Worm (Caenorhabditis elegans): ENCODE results near the gene C14H10.2.

C14H10.2 gene

DNA sequence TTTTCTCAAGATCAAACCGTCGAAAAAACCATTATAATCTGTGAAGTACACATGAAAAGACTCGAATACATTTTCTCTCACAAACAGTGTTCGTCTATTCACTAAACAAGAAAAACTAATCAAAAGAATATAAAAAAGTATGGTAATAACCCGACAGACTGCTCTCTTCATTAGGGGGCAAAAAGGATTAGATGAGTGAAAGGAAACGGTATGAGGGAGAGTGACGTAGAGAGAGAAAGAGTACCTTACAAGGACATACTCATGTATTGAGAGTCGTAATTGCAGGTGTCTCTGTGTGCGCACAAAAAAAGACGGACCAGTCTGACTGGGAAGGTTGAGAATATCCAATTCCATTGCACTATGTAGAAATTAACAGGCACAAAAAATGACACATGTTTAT lies 3.0 kb downstream of the C14H10.2 start:
- TF ChIP-seq ceh-9 (tag; optimal IDR thresholded peaks at IDR 0.05), result no peak

DNA sequence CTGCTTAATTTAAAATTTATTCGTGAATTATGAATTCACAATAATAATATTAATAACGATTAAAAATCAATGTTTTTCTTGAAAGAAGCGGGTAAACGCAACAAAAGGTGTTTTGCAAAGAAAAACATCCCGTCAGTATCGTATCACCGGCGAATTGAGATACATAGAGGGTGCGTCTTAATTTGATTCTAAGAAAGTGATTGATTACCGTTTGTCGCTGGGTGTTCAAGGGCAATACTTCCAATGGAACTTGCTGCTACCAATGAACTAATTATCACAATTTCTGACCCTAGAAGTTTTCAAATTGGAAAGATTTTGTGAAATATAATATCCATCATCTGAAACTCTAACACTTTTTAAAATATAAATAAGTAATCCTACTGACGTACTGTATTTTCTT lies 7.1 kb downstream of the C14H10.2 start:
- no peak for TF ChIP-seq egl-5 (tag; optimal IDR thresholded peaks at IDR 0.05)
- TF ChIP-seq elt-3 (tag; optimal IDR thresholded peaks at IDR 0.05), result peak in 1 of 3 experiments; percentile 43
- TF ChIP-seq lin-39 (tag; optimal IDR thresholded peaks at IDR 0.05), result peak; percentile 45
- no peak for TF ChIP-seq tbx-2 (tag; optimal IDR thresholded peaks at IDR 0.05)
- TF ChIP-seq nhr-23 (tag; optimal IDR thresholded peaks at IDR 0.05), result peak; percentile 32
- TF ChIP-seq nhr-28 (tag; optimal IDR thresholded peaks at IDR 0.05), result no peak
- no peak for TF ChIP-seq pqm-1 (tag; optimal IDR thresholded peaks at IDR 0.05)
- TF ChIP-seq ceh-9 (tag; optimal IDR thresholded peaks at IDR 0.05), result no peak
- TF ChIP-seq nhr-25 (tag; optimal IDR thresholded peaks at IDR 0.05), result peak; percentile 61

DNA sequence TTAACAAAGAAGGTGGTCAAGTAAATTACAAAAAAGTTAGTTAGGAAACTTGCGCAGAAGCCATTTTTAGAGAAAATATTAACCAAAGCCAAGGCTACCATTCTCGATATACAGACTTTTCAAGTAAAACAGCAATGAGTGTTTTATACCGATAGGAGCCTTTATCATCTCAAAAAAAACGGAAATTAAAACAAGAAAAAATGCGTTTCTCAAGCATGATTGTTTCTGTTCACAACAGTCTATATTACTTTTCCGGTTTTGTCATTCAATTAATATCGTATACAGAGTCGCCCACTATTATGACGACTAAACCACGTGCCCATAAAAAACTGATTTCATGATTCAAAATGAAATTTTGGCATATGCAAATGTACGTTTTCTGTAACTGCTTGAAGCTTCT lies 11.7 kb downstream of the C14H10.2 start, which contains the start of gene str-74:
TSS of gene str-74 (minus strand) at position 101 of the 400 bp plus-strand sequence.
- TF ChIP-seq zag-1 (tag; optimal IDR thresholded peaks at IDR 0.05) (no peak), nhr-67 (tag; optimal IDR thresholded peaks at IDR 0.05) (no peak), lin-39 (tag; optimal IDR thresholded peaks at IDR 0.05) (no peak), egl-5 (tag; optimal IDR thresholded peaks at IDR 0.05) (no peak), pha-4 (tag; optimal IDR thresholded peaks at IDR 0.05) (no peak), nhr-43 (tag; optimal IDR thresholded peaks at IDR 0.05; ENCODE audit: poor library complexity, severe bottlenecking) (no peak), unc-39 (tag; optimal IDR thresholded peaks at IDR 0.05) (no peak), fkh-10 (GFP tag; optimal IDR thresholded peaks at IDR 0.05) (no peak), ztf-4 (tag; optimal IDR thresholded peaks at IDR 0.05) (no peak), R02D3.7 (tag; optimal IDR thresholded peaks at IDR 0.05) (no peak), nhr-23 (tag; optimal IDR thresholded peaks at IDR 0.05) (no peak), aly-2 (tag; optimal IDR thresholded peaks at IDR 0.05) (no peak), fos-1 (tag; optimal IDR thresholded peaks at IDR 0.05) (no peak), elt-3 (tag; optimal IDR thresholded peaks at IDR 0.05) (no peak), fkh-2 (tag; optimal IDR thresholded peaks at IDR 0.05) (no peak)

DNA sequence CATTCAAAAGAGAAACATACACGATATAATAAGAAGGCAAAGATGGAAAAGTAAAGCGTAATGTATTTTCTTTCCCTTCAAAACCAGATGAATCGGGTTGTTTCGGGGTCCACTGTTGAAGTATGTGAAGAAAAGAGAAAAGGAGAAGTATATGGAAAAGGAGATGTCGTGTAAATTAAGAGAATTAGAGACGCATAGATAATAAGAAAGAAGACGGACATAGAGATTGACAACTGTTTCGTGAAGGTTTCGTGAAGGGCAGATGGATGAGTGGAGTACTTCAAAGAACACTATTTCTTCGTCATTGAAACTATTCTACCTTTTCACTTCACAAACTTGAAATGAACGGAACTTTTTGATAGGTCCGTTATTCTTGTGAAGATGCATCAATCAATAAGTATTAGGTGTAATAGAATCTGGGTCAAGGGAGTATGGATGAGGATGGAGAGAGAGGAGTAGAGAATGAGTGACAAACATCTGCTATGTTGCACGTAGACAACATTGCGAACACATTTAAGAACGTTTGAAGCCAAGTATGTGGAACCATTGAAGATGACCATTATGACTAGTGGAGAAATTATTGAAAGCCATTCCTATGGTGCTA lies 14.4 kb downstream of the C14H10.2 start:
- peak; percentile 39 for TF ChIP-seq ceh-28 (tag; optimal IDR thresholded peaks at IDR 0.05)
- TF ChIP-seq nfya-1 (tag; optimal IDR thresholded peaks at IDR 0.05; ENCODE audit: insufficient read depth), result peak; percentile 36
- no peak for TF ChIP-seq egl-5 (tag; optimal IDR thresholded peaks at IDR 0.05)
- TF ChIP-seq nhr-25 (tag; optimal IDR thresholded peaks at IDR 0.05), result peak; percentile 85
- no peak for TF ChIP-seq nhr-12 (tag; optimal IDR thresholded peaks at IDR 0.05)
- no peak for TF ChIP-seq unc-39 (tag; optimal IDR thresholded peaks at IDR 0.05)
- no peak for TF ChIP-seq nhr-43 (tag; optimal IDR thresholded peaks at IDR 0.05; ENCODE audit: poor library complexity, severe bottlenecking)
- TF ChIP-seq nhr-23 (tag; optimal IDR thresholded peaks at IDR 0.05), result peak; percentile 73
- no peak for TF ChIP-seq ceh-82 (tag; optimal IDR thresholded peaks at IDR 0.05)
- TF ChIP-seq unc-62 (GFP tag; optimal IDR thresholded peaks at IDR 0.05), result peak; percentile 62

DNA sequence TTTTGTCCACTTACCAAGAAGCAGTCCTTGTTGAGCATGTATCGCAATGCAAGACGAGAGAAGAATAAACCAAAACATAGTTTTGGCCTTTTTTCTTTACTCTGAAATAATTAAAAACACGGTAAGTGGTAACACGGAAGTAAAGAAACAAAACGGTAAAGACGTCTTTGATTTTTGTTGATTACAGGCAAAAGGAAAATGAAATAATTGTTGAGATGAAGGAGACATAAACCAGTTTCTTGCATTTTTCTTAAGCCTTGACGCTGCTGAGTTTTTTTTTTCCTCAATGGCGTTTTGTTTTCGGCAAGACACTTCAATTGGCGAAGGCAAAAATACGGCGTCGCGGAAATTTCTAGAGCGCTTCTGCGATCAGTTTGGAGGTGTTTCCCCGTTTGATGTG lies 15.8 kb downstream of the C14H10.2 start, which contains the start of gene zipt-13:
TSS of gene zipt-13 (minus strand) at position 101 of the 400 bp plus-strand sequence.
- TF ChIP-seq nfya-1 (tag; optimal IDR thresholded peaks at IDR 0.05; ENCODE audit: insufficient read depth), result peak; percentile 17
- TF ChIP-seq nhr-12 (tag; optimal IDR thresholded peaks at IDR 0.05), result no peak
- no peak for TF ChIP-seq zag-1 (tag; optimal IDR thresholded peaks at IDR 0.05)
- no peak for TF ChIP-seq nhr-77 (tag; optimal IDR thresholded peaks at IDR 0.05)
- TF ChIP-seq nhr-25 (tag; optimal IDR thresholded peaks at IDR 0.05), result peak; percentile 74

DNA sequence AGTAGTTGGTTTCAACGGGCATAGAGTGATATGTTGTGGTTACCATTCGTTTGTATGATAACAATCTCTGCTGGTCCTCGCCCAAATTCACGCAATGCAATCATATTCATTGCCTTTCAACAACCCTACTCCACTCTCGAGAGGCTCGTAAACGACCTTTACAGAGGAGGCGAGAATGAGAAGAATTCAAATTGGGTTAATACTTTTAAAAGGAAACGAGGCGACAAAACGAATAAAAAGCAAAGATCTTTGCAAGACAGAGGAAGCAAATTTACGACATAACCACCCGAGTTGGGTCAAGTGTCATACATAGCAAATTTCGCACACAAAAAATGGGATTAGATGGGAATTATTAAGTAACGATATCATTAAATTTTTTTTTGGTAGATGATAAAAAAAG lies 20.3 kb downstream of the C14H10.2 start:
- TF ChIP-seq tbx-2 (tag; optimal IDR thresholded peaks at IDR 0.05) (no peak), nhr-23 (tag; optimal IDR thresholded peaks at IDR 0.05) (peak; percentile 2)

DNA sequence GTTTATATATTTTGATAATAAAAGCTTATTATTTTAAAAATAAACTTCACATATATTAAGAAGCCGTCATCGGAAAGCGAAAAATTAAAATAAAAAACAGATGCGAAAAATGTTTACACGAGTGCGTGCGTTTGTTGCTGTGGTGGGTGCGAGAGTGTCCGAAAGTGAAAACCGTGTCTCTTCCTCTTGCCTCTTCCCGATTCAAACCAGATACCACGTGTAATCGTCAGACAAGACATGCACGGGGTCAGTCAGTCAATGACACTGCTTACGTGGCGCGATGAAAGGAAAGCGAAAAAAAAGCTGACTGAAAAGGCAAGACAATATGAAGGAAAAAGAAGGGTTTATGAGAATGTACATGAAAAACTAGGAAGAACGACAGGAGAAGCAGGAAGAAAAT lies 21.8 kb downstream of the C14H10.2 start:
- TF ChIP-seq jun-1 (tag; optimal IDR thresholded peaks at IDR 0.05) (no peak), nhr-23 (tag; optimal IDR thresholded peaks at IDR 0.05) (peak; percentile 76), nhr-25 (tag; optimal IDR thresholded peaks at IDR 0.05) (peak; percentile 78), ztf-4 (tag; optimal IDR thresholded peaks at IDR 0.05) (no peak)
